Fruit fly (Drosophila melanogaster) whole organism, embryonic: ENCODE results near the gene CG13086.

ENCODE experiments used
- Antp ChIP-seq: fragments of 200-800 bp; sonication (Bioruptor generic); optimal IDR thresholded peaks from 3 replicates; lab custom pipeline; 2016; ENCODE audit warnings: missing biosample characterization, missing genetic modification characterization
- BtbVII ChIP-seq: fragments of 200-800 bp; sonication (Bioruptor generic); optimal IDR thresholded peaks from 3 replicates; lab custom pipeline; 2017; ENCODE audit warnings: missing biosample characterization, mild to moderate bottlenecking, missing genetic modification characterization
- CG11504 ChIP-seq: fragments of 200-800 bp; sonication (Bioruptor generic); optimal IDR thresholded peaks from 3 replicates; lab custom pipeline; 2019; ENCODE audit warnings: missing biosample characterization, mild to moderate bottlenecking, missing genetic modification characterization, moderate library complexity
- CG12071 ChIP-seq: fragments of 200-800 bp; sonication (Bioruptor generic); optimal IDR thresholded peaks from 3 replicates; lab custom pipeline; 2018; ENCODE audit warnings: missing biosample characterization, mild to moderate bottlenecking, missing genetic modification characterization
- CG13296 ChIP-seq: fragments of 200-800 bp; sonication (Bioruptor generic); optimal IDR thresholded peaks from 3 replicates; lab custom pipeline; 2018; ENCODE audit warnings: missing biosample characterization, mild to moderate bottlenecking, missing genetic modification characterization
- CG15011 ChIP-seq: fragments of 200-800 bp; sonication (Bioruptor generic); optimal IDR thresholded peaks from 3 replicates; lab custom pipeline; 2018; ENCODE audit warnings: missing biosample characterization, mild to moderate bottlenecking, missing genetic modification characterization
- CG18476 ChIP-seq: fragments of 200-800 bp; sonication (Bioruptor generic); optimal IDR thresholded peaks from 2 replicates; lab custom pipeline; 2016; ENCODE audit warnings: missing biosample characterization, mild to moderate bottlenecking, missing genetic modification characterization
- CG2678 ChIP-seq: fragments of 200-800 bp; sonication (Bioruptor generic); optimal IDR thresholded peaks from 3 replicates; lab custom pipeline; 2019; ENCODE audit warnings: missing biosample characterization, mild to moderate bottlenecking, missing genetic modification characterization, moderate library complexity
- CG3163 ChIP-seq: fragments of 200-800 bp; sonication (Bioruptor generic); optimal IDR thresholded peaks from 3 replicates; lab custom pipeline; 2016; ENCODE audit warnings: missing biosample characterization, missing genetic modification characterization
- CG6175 ChIP-seq: fragments of 200-800 bp; sonication (Bioruptor generic); IDR thresholded peaks from 3 replicates; pipeline ENCODE4 v1.3.6; 2022; ENCODE audit warnings: missing biosample characterization, missing genetic modification characterization
- CG7271 ChIP-seq: fragments of 200-800 bp; sonication (Bioruptor generic); optimal IDR thresholded peaks from 2 replicates; lab custom pipeline; 2018; ENCODE audit warnings: missing biosample characterization, mild to moderate bottlenecking, missing genetic modification characterization, moderate library complexity
- CG8089 ChIP-seq: fragments of 200-800 bp; sonication (Bioruptor generic); optimal IDR thresholded peaks from 3 replicates; lab custom pipeline; 2016; ENCODE audit warnings: missing biosample characterization, missing genetic modification characterization
- CG8944 ChIP-seq: fragments of 200-800 bp; sonication (Bioruptor generic); optimal IDR thresholded peaks from 3 replicates; lab custom pipeline; 2016; ENCODE audit warnings: missing biosample characterization, missing genetic modification characterization
- CrebB ChIP-seq: fragments of 200-800 bp; sonication (Bioruptor generic); optimal IDR thresholded peaks from 3 replicates; lab custom pipeline; 2018; ENCODE audit warnings: missing biosample characterization, mild to moderate bottlenecking, missing genetic modification characterization
- D ChIP-seq, 2 experiments: fragments of 200-800 bp in 1 of 2; fragments of >200 bp in 1 of 2; sonication (Bioruptor generic) in 1 of 2; optimal IDR thresholded peaks; 2 replicates in 1 of 2; 3 replicates in 1 of 2; lab custom pipeline; 2017; ENCODE audit warnings: mild to moderate bottlenecking in 1 of 2, missing biosample characterization in 1 of 2, missing genetic modification characterization in 1 of 2, missing genetic modification reagents in 1 of 2
- Dad ChIP-seq: fragments of 200-800 bp; sonication (Bioruptor generic); optimal IDR thresholded peaks from 3 replicates; lab custom pipeline; 2016; ENCODE audit warnings: missing biosample characterization, missing genetic modification characterization
- Doc2 ChIP-seq: fragments of 200-800 bp; sonication (Bioruptor generic); IDR thresholded peaks from 2 replicates; pipeline ENCODE4 v1.3.6; 2022; ENCODE audit warnings: missing biosample characterization, missing genetic modification characterization
- Dp ChIP-seq: fragments of 200-800 bp; sonication (Bioruptor generic); optimal IDR thresholded peaks from 2 replicates; lab custom pipeline; 2018; ENCODE audit warnings: missing biosample characterization, mild to moderate bottlenecking, missing genetic modification characterization, moderate library complexity
- Fer1 ChIP-seq: fragments of 200-800 bp; sonication (Bioruptor generic); optimal IDR thresholded peaks from 2 replicates; lab custom pipeline; 2017; ENCODE audit warnings: missing biosample characterization, mild to moderate bottlenecking, missing genetic modification characterization
- Meics ChIP-seq: fragments of 200-800 bp; sonication (Bioruptor generic); optimal IDR thresholded peaks from 2 replicates; lab custom pipeline; 2017; ENCODE audit warnings: missing biosample characterization, mild to moderate bottlenecking, missing genetic modification characterization
- Sox102F ChIP-seq: fragments of 200-800 bp; sonication (Bioruptor generic); optimal IDR thresholded peaks from 2 replicates; lab custom pipeline; 2018; ENCODE audit warnings: missing biosample characterization, mild to moderate bottlenecking, missing genetic modification characterization, moderate library complexity
- Stat92E ChIP-seq, 3 experiments: fragments of >200 bp in 2 of 3; fragments of 200-800 bp in 1 of 3; sonication (Bioruptor generic) in 1 of 3; optimal IDR thresholded peaks; 2 replicates each; lab custom pipeline; 2017 to 2019; ENCODE audit warnings: missing biosample characterization in 3 of 3, missing genetic modification characterization in 3 of 3, mild to moderate bottlenecking in 1 of 3, moderate library complexity in 1 of 3
- Tbp ChIP-seq: fragments of >200 bp; optimal IDR thresholded peaks from 2 replicates; lab custom pipeline; 2018; ENCODE audit warnings: missing biosample characterization, missing genetic modification characterization
- abd-A ChIP-seq: fragments of 200-800 bp; sonication (Bioruptor generic); optimal IDR thresholded peaks from 3 replicates; lab custom pipeline; 2019; ENCODE audit warnings: missing biosample characterization, mild to moderate bottlenecking, missing genetic modification characterization, moderate library complexity
- ash1 ChIP-seq: fragments of 200-800 bp; sonication (Bioruptor generic); optimal IDR thresholded peaks from 2 replicates; lab custom pipeline; 2018; ENCODE audit warnings: missing biosample characterization, mild to moderate bottlenecking, missing genetic modification characterization
- cad ChIP-seq: fragments of >200 bp; optimal IDR thresholded peaks from 2 replicates; lab custom pipeline; 2017; ENCODE audit warnings: missing biosample characterization, missing genetic modification characterization
- crol ChIP-seq: fragments of 200-800 bp; sonication (Bioruptor generic); IDR thresholded peaks from 2 replicates; pipeline ENCODE4 v1.3.6; 2022; ENCODE audit warnings: missing biosample characterization, missing genetic modification characterization
- cwo ChIP-seq: fragments of 200-800 bp; sonication (Bioruptor generic); optimal IDR thresholded peaks from 3 replicates; lab custom pipeline; 2017; ENCODE audit warnings: missing biosample characterization, missing genetic modification characterization, mild to moderate bottlenecking, moderate library complexity, missing genetic modification reagents
- danr ChIP-seq: fragments of 200-800 bp; sonication (Bioruptor generic); IDR thresholded peaks from 2 replicates; pipeline ENCODE4 v1.3.6; 2022; ENCODE audit warnings: missing biosample characterization, missing genetic modification characterization
- dimm ChIP-seq: fragments of 200-800 bp; sonication (Bioruptor generic); IDR thresholded peaks from 2 replicates; pipeline ENCODE4 v1.3.6; 2022; ENCODE audit warnings: missing biosample characterization, missing genetic modification characterization
- en ChIP-seq: fragments of 200-800 bp; sonication (Bioruptor generic); optimal IDR thresholded peaks from 2 replicates; lab custom pipeline; 2016; ENCODE audit warnings: missing biosample characterization, missing genetic modification characterization
- lola ChIP-seq, 3 experiments: fragments of >200 bp in 2 of 3; fragments of 200-800 bp in 1 of 3; sonication (Bioruptor generic) in 1 of 3; optimal IDR thresholded peaks; 2 replicates each; lab custom pipeline; 2017 to 2019; ENCODE audit warnings: missing biosample characterization in 3 of 3, missing genetic modification characterization in 3 of 3, mild to moderate bottlenecking in 1 of 3, moderate library complexity in 1 of 3
- maf-S ChIP-seq: fragments of 200-800 bp; sonication (Bioruptor generic); optimal IDR thresholded peaks from 2 replicates; lab custom pipeline; 2016; ENCODE audit warnings: missing biosample characterization, missing genetic modification characterization
- sens ChIP-seq: fragments of 200-800 bp; sonication (Bioruptor generic); peaks from one replicate; lab custom pipeline; 2016; ENCODE audit warnings: missing biosample characterization, missing genetic modification characterization
- tin ChIP-seq: fragments of 200-800 bp; sonication (Bioruptor generic); optimal IDR thresholded peaks from 3 replicates; lab custom pipeline; 2016; ENCODE audit warnings: missing biosample characterization, missing genetic modification characterization
- tll ChIP-seq, 2 experiments: fragments of 200-800 bp in 1 of 2; fragments of >200 bp in 1 of 2; sonication (Bioruptor generic) in 1 of 2; optimal IDR thresholded peaks; 2 replicates each; lab custom pipeline; 2017 to 2019; ENCODE audit warnings: missing biosample characterization in 2 of 2, missing genetic modification characterization in 2 of 2, mild to moderate bottlenecking in 1 of 2, moderate library complexity in 1 of 2
- twi ChIP-seq: fragments of 200-800 bp; optimal IDR thresholded peaks from 2 replicates; lab custom pipeline; 2019; ENCODE audit warnings: missing biosample characterization, mild to moderate bottlenecking, missing genetic modification characterization, moderate library complexity
- zen ChIP-seq: fragments of 200-800 bp; sonication (Bioruptor generic); optimal IDR thresholded peaks from 3 replicates; lab custom pipeline; 2018; ENCODE audit warnings: missing biosample characterization, mild to moderate bottlenecking, missing genetic modification characterization, moderate library complexity

Gene CG13086

DNA sequence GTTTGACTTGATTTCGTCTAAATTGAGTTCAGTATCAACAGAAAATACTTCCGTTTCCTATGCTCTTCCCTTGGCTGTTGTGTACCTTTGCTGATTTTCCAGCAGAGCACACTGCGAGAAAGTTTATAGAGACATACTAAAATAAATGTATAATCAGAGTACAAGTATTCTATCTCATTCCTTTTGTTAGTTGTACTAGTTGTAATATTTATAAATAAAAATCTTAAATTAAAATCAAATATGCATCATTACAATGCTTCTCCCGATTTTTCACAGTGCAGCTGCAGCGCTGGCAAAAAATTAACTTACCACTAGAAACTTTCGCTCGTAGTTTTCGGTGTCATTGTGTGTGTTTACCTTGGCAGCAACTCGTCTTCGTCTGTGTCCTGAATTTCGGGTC is 29.1 kb upstream of the CG13086 start (continued):
- TF ChIP-seq CG6175 (GFP tag; lab: Robert Waterston, UW) (no peak), lola (GFP tag; optimal IDR thresholded peaks at IDR 0.05; lab: Kevin White, UChicago) (peak in 1 of 3 experiments; percentile 72), Dp (no peak), BtbVII (GFP tag; lab: Kevin White, UChicago) (peak; percentile 5), maf-S (GFP tag; lab: Kevin White, UChicago) (no peak), Sox102F (GFP tag; lab: Kevin White, UChicago) (peak; percentile 57), Fer1 (GFP tag; lab: Kevin White, UChicago) (peak; percentile 66), tin (GFP tag; lab: Kevin White, UChicago) (peak; percentile 24), CG15011 (GFP tag; lab: Kevin White, UChicago) (peak; percentile 31), ash1 (GFP tag; lab: Kevin White, UChicago) (no peak), CG11504 (tag; lab: Kevin White, UChicago) (peak; percentile 62), CG13296 (GFP tag; lab: Kevin White, UChicago) (peak; percentile 17), Doc2 (GFP tag; lab: Robert Waterston, UW) (no peak), Dad (GFP tag; lab: Kevin White, UChicago) (peak; percentile 14), en (GFP tag; lab: Kevin White, UChicago) (peak; percentile 2), Meics (peak; percentile 53), CG8089 (GFP tag; lab: Kevin White, UChicago) (peak; percentile 14), CrebB (tag; lab: Kevin White, UChicago) (no peak), Antp (GFP tag; lab: Kevin White, UChicago) (no peak), CG12071 (GFP tag; lab: Kevin White, UChicago) (no peak), cwo (GFP tag; lab: Kevin White, UChicago) (peak; percentile 44), Tbp (GFP tag; lab: Kevin White, UChicago) (no peak), CG18476 (GFP tag; lab: Kevin White, UChicago) (peak; percentile 14), CG8944 (GFP tag; lab: Kevin White, UChicago) (peak; percentile 34)

DNA sequence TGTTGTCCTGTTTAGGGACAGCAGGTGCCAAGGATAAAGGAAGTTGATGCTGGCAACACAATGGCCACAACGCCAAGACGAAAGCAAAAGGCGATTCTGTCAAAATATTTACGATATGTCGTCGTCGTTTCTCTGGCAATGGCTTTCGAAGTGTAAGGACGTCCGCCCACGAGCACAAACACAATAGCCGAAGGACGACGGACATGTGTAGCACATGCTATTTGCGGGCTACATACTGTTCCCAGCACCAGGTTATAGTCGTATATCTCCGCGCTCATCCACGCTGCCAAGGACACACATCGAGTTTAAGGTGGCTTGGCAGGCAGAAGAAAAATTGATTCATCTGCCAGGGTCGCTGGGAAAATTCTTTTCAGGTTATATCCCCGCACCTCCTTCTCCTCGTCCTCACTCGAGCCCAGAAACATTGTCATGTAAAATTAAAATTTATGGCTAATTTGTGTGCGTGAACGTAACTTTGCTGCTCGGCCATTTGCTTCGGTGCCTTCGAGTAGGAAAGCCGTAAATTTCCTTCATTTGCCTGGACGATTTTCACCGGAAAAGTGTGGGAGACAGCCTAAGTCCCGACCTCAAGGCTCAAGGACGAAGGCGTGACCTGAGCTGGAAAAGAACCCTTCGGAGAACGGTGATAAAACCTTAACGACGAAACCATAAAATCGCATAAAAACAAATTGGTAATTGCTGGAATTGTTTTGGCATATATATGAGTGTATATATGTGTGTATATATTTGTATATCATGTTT is 26.0 kb upstream of the CG13086 start:
- TF ChIP-seq Stat92E (GFP tag; optimal IDR thresholded peaks at IDR 0.05; lab: Kevin White, UChicago) (peak in 1 of 3 experiments; percentile 45), twi (peak; percentile 94), CG2678 (no peak), dimm (GFP tag; lab: Robert Waterston, UW) (no peak), D (optimal IDR thresholded peaks at IDR 0.05; lab: Kevin White, UChicago) (peak; percentile 78), D (GFP tag; optimal IDR thresholded peaks at IDR 0.05; lab: Kevin White, UChicago) (no peak), abd-A (tag; lab: Kevin White, UChicago) (peak; percentile 6), CG7271 (tag; lab: Kevin White, UChicago) (peak; percentile 43), danr (GFP tag; lab: Robert Waterston, UW) (no peak), sens (GFP tag; lab: Kevin White, UChicago) (peak; percentile 38), CG3163 (GFP tag; lab: Kevin White, UChicago) (no peak), cad (GFP tag; lab: Kevin White, UChicago) (peak; percentile 92), tll (GFP tag; optimal IDR thresholded peaks at IDR 0.05; lab: Kevin White, UChicago) (peak in 1 of 2 experiments; percentile 95), crol (peak; percentile 68; the same call in 1 of the 2 replicates), zen (peak; percentile 80)
- TF ChIP-seq, all 482 proteins: peak for 10
